Worm (Caenorhabditis elegans): ENCODE results near the gene nspe-7.

DNA sequence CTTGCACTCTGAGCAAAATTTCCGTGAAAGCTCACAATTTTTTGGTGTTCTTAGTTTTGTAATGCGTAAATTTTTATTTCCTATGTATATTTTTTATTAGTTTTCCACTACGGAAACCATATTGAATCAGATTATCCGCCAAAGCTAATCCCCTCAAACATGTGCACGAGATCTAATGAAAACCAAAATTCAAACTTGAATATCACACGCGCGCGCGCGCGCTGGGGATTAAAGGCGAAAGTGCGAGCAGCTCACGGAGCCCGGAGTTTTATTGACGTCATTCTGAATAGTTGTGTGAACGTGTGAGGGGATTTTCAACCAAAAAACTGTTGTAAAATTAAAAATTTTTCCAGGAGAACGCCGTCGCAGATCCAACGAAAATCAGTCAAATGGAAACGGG lies 41.9 kb downstream of the nspe-7 start:
- TF ChIP-seq nhr-28 (tag; optimal IDR thresholded peaks at IDR 0.05): no peak
- TF ChIP-seq unc-62 (GFP tag; optimal IDR thresholded peaks at IDR 0.05): no peak
- TF ChIP-seq ces-1 (GFP tag; optimal IDR thresholded peaks at IDR 0.05): no peak
- TF ChIP-seq tbx-8 (GFP tag; optimal IDR thresholded peaks at IDR 0.05): no peak

Measured in whole organism, mixed stage, embryonic.